Worm (Caenorhabditis elegans): Measurements from ENCODE around the gene C07G2.5.

DNA sequence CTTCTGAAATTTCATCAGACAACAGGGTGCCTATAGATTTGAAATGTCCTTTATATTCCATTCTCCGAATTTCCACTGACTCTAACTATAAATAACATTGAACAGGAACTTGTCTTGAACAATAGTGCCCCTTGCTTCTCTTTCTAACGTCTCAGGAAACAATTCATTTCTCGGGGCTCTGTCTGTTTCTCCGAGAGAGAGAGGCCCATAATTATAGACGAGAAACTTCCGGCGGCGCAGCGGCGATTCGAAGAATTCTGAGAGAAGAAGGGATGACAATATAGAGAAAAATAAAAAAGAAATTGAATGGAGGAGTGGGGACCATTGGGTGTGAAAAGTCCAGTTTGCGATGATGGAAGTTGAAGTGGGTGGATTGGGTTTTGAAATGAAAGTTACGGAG lies 38.6 kb downstream of the C07G2.5 start:
- TF ChIP-seq unc-86 (tag; optimal IDR thresholded peaks at IDR 0.05) (no peak), ama-1 (optimal IDR thresholded peaks at IDR 0.05) (no peak), T23F11.4 (GFP tag; optimal IDR thresholded peaks at IDR 0.05) (no peak), nhr-11 (tag; optimal IDR thresholded peaks at IDR 0.05) (no peak), elt-2 (tag; optimal IDR thresholded peaks at IDR 0.05) (no peak), pha-4 (tag; optimal IDR thresholded peaks at IDR 0.05) (no peak)

Measured in whole organism, late embryonic.